Fruit fly (Drosophila melanogaster) whole organism, embryonic: ENCODE data around the gene Abl.
A peak's percentile ranks its signal among the peaks of the same experiment; 100 is the strongest.

ENCODE experiments used
- Atf3 ChIP-seq: fragments of 200-800 bp; sonication (Bioruptor generic); optimal IDR thresholded peaks from 3 replicates; lab custom pipeline; 2016; ENCODE audit warnings: missing biosample characterization, missing genetic modification characterization
- Bdp1 ChIP-seq: fragments of 200-800 bp; sonication (Bioruptor generic); optimal IDR thresholded peaks from 3 replicates; lab custom pipeline; 2016; ENCODE audit warnings: missing biosample characterization, missing genetic modification characterization
- CG10565 ChIP-seq: fragments of 200-800 bp; sonication (Bioruptor generic); optimal IDR thresholded peaks from 3 replicates; lab custom pipeline; 2016; ENCODE audit warnings: missing biosample characterization, mild to moderate bottlenecking, missing genetic modification characterization
- CG11398 ChIP-seq: fragments of 200-800 bp; sonication (Bioruptor generic); optimal IDR thresholded peaks from 2 replicates; lab custom pipeline; 2016; ENCODE audit warnings: missing biosample characterization, missing genetic modification characterization
- CG16815 ChIP-seq: fragments of 200-800 bp; sonication (Bioruptor generic); optimal IDR thresholded peaks from 3 replicates; lab custom pipeline; 2017; ENCODE audit warnings: missing biosample characterization, mild to moderate bottlenecking, missing genetic modification characterization
- CG18476 ChIP-seq: fragments of 200-800 bp; sonication (Bioruptor generic); optimal IDR thresholded peaks from 2 replicates; lab custom pipeline; 2016; ENCODE audit warnings: missing biosample characterization, mild to moderate bottlenecking, missing genetic modification characterization
- CG30403 ChIP-seq: fragments of 200-800 bp; sonication (Bioruptor generic); optimal IDR thresholded peaks from 3 replicates; lab custom pipeline; 2016; ENCODE audit warnings: missing biosample characterization, missing genetic modification characterization
- CG34376 ChIP-seq: fragments of 200-800 bp; sonication (Bioruptor generic); optimal IDR thresholded peaks from 2 replicates; lab custom pipeline; 2018; ENCODE audit warnings: missing biosample characterization, mild to moderate bottlenecking, missing genetic modification characterization
- CG34422 ChIP-seq: fragments of 200-800 bp; sonication (Bioruptor generic); IDR thresholded peaks from 3 replicates; pipeline ENCODE4 v1.3.6; 2022; ENCODE audit warnings: missing biosample characterization, missing genetic modification characterization
- CG4282 ChIP-seq: fragments of 200-800 bp; sonication (Bioruptor generic); optimal IDR thresholded peaks from 2 replicates; lab custom pipeline; 2016; ENCODE audit warnings: missing biosample characterization, missing genetic modification characterization
- CG43689 ChIP-seq: fragments of 200-800 bp; sonication (Bioruptor generic); IDR thresholded peaks from 2 replicates; pipeline ENCODE4 v1.3.6; 2022; ENCODE audit warnings: missing biosample characterization, missing genetic modification characterization
- CG4707 ChIP-seq: fragments of 200-800 bp; sonication (Bioruptor generic); optimal IDR thresholded peaks from 2 replicates; lab custom pipeline; 2018; ENCODE audit warnings: missing biosample characterization, mild to moderate bottlenecking, missing genetic modification characterization, moderate library complexity
- CG4854 ChIP-seq: fragments of 200-800 bp; sonication (Bioruptor generic); optimal IDR thresholded peaks from 2 replicates; lab custom pipeline; 2016; ENCODE audit warnings: missing biosample characterization, missing genetic modification characterization, inconsistent platforms
- CG6254 ChIP-seq: fragments of 200-800 bp; sonication (Bioruptor generic); optimal IDR thresholded peaks from 3 replicates; lab custom pipeline; 2017; ENCODE audit warnings: mild to moderate bottlenecking, missing biosample characterization, missing genetic modification reagents, missing genetic modification characterization
- CG6654 ChIP-seq: fragments of 200-800 bp; sonication (Bioruptor generic); optimal IDR thresholded peaks from 2 replicates; lab custom pipeline; 2017; ENCODE audit warnings: missing biosample characterization, mild to moderate bottlenecking, missing genetic modification characterization
- CG7963 ChIP-seq: fragments of 200-800 bp; sonication (Bioruptor generic); IDR thresholded peaks from 3 replicates; pipeline ENCODE4 v1.3.6; 2022; ENCODE audit warnings: missing biosample characterization, missing genetic modification characterization; ENCODE audit not compliant: partially characterized antibody
- CG7987 ChIP-seq: fragments of 200-800 bp; sonication (Bioruptor generic); optimal IDR thresholded peaks from 2 replicates; lab custom pipeline; 2018; ENCODE audit warnings: missing biosample characterization, mild to moderate bottlenecking, missing genetic modification characterization, moderate library complexity
- Chrac-16 ChIP-seq: fragments of 200-800 bp; sonication (Bioruptor generic); optimal IDR thresholded peaks from 3 replicates; lab custom pipeline; 2016; ENCODE audit warnings: missing biosample characterization, missing genetic modification characterization
- CrebB ChIP-seq: fragments of 200-800 bp; sonication (Bioruptor generic); optimal IDR thresholded peaks from 3 replicates; lab custom pipeline; 2018; ENCODE audit warnings: missing biosample characterization, mild to moderate bottlenecking, missing genetic modification characterization
- D19A ChIP-seq: fragments of 200-800 bp; optimal IDR thresholded peaks from 3 replicates; lab custom pipeline; 2019; ENCODE audit warnings: missing biosample characterization, mild to moderate bottlenecking, missing genetic modification characterization, moderate library complexity
- Dbx ChIP-seq: fragments of 200-800 bp; sonication (Bioruptor generic); IDR thresholded peaks from 3 replicates; pipeline ENCODE4 v1.3.6; 2022; ENCODE audit warnings: missing biosample characterization, missing genetic modification characterization
- Dref ChIP-seq: fragments of 200-800 bp; sonication (Bioruptor generic); IDR thresholded peaks from 2 replicates; pipeline ENCODE4 v1.3.6; 2022; ENCODE audit warnings: missing biosample characterization, missing genetic modification characterization
- Elba2 ChIP-seq: fragments of 200-800 bp; sonication (Bioruptor generic); optimal IDR thresholded peaks from 3 replicates; lab custom pipeline; 2016; ENCODE audit warnings: missing biosample characterization, missing genetic modification characterization
- Hand ChIP-seq: fragments of 200-800 bp; sonication (Bioruptor generic); optimal IDR thresholded peaks from 2 replicates; lab custom pipeline; 2017; ENCODE audit warnings: mild to moderate bottlenecking, missing biosample characterization, missing genetic modification reagents, missing genetic modification characterization
- Hmx ChIP-seq: fragments of 200-800 bp; sonication (Bioruptor generic); optimal IDR thresholded peaks from 2 replicates; lab custom pipeline; 2016; ENCODE audit warnings: missing biosample characterization, missing genetic modification characterization
- NC2α ChIP-seq: fragments of 200-800 bp; sonication (Bioruptor generic); optimal IDR thresholded peaks from 2 replicates; lab custom pipeline; 2016; ENCODE audit warnings: missing biosample characterization, missing genetic modification characterization
- Optix ChIP-seq: fragments of 200-800 bp; sonication (Bioruptor generic); IDR thresholded peaks from 3 replicates; pipeline ENCODE4 v1.3.6; 2022; ENCODE audit warnings: missing biosample characterization, missing genetic modification characterization
- Side ChIP-seq: fragments of 200-800 bp; sonication (Bioruptor generic); optimal IDR thresholded peaks from 2 replicates; lab custom pipeline; 2016; ENCODE audit warnings: missing biosample characterization, missing genetic modification characterization
- Six4 ChIP-seq: fragments of 200-800 bp; sonication (Bioruptor generic); optimal IDR thresholded peaks from 2 replicates; lab custom pipeline; 2016; ENCODE audit warnings: missing biosample characterization, missing genetic modification characterization
- Sox102F ChIP-seq: fragments of 200-800 bp; sonication (Bioruptor generic); optimal IDR thresholded peaks from 2 replicates; lab custom pipeline; 2018; ENCODE audit warnings: missing biosample characterization, mild to moderate bottlenecking, missing genetic modification characterization, moderate library complexity
- Xbp1 ChIP-seq: fragments of 200-800 bp; sonication (Bioruptor generic); optimal IDR thresholded peaks from 3 replicates; lab custom pipeline; 2016; ENCODE audit warnings: missing biosample characterization, mild to moderate bottlenecking, missing genetic modification characterization
- br ChIP-seq: fragments of >200 bp; optimal IDR thresholded peaks from 2 replicates; lab custom pipeline; 2017
- btn ChIP-seq: fragments of 200-800 bp; sonication (Bioruptor generic); optimal IDR thresholded peaks from 2 replicates; lab custom pipeline; 2016; ENCODE audit warnings: missing biosample characterization, missing genetic modification characterization
- dati ChIP-seq: fragments of 200-800 bp; sonication (Bioruptor generic); IDR thresholded peaks from 2 replicates; pipeline ENCODE4 v1.3.6; 2022; ENCODE audit warnings: missing biosample characterization, missing genetic modification characterization
- emc ChIP-seq: fragments of 200-800 bp; sonication (Bioruptor generic); optimal IDR thresholded peaks from 2 replicates; lab custom pipeline; 2016; ENCODE audit warnings: missing biosample characterization, missing genetic modification characterization
- fd3F ChIP-seq: fragments of 200-800 bp; sonication (Bioruptor generic); optimal IDR thresholded peaks from 2 replicates; lab custom pipeline; 2018; ENCODE audit warnings: missing biosample characterization, mild to moderate bottlenecking, missing genetic modification characterization, moderate library complexity
- fd64A ChIP-seq: fragments of 200-800 bp; sonication (Bioruptor generic); optimal IDR thresholded peaks from 3 replicates; lab custom pipeline; 2018; ENCODE audit warnings: missing biosample characterization, mild to moderate bottlenecking, missing genetic modification characterization
- fd96Cb ChIP-seq: fragments of 200-800 bp; sonication (Bioruptor generic); optimal IDR thresholded peaks from 2 replicates; lab custom pipeline; 2018; ENCODE audit warnings: missing biosample characterization, mild to moderate bottlenecking, missing genetic modification characterization, moderate library complexity
- gsb-n ChIP-seq: fragments of 200-800 bp; sonication (Bioruptor generic); optimal IDR thresholded peaks from 3 replicates; lab custom pipeline; 2018; ENCODE audit warnings: missing biosample characterization, mild to moderate bottlenecking, missing genetic modification characterization
- her ChIP-seq: fragments of 200-800 bp; sonication (Bioruptor generic); optimal IDR thresholded peaks from 2 replicates; lab custom pipeline; 2016; ENCODE audit warnings: missing biosample characterization, missing genetic modification characterization
- jumu ChIP-seq: fragments of 200-800 bp; sonication (Bioruptor generic); optimal IDR thresholded peaks from 3 replicates; lab custom pipeline; 2016; ENCODE audit warnings: missing biosample characterization, missing genetic modification characterization
- kah ChIP-seq: fragments of 200-800 bp; sonication (Bioruptor generic); optimal IDR thresholded peaks from 2 replicates; lab custom pipeline; 2018; ENCODE audit warnings: missing biosample characterization, mild to moderate bottlenecking, missing genetic modification characterization
- knrl ChIP-seq: fragments of 200-800 bp; sonication (Bioruptor generic); IDR thresholded peaks from 3 replicates; pipeline ENCODE4 v1.3.6; 2022; ENCODE audit warnings: missing biosample characterization, missing genetic modification characterization; ENCODE audit not compliant: partially characterized antibody
- lab ChIP-seq: fragments of 200-800 bp; sonication (Bioruptor generic); optimal IDR thresholded peaks from 3 replicates; lab custom pipeline; 2017; ENCODE audit warnings: missing biosample characterization, missing genetic modification characterization, mild to moderate bottlenecking, moderate library complexity, missing genetic modification reagents
- pum ChIP-seq: fragments of 200-800 bp; sonication (Bioruptor generic); optimal IDR thresholded peaks from 2 replicates; lab custom pipeline; 2016; ENCODE audit warnings: missing biosample characterization, missing genetic modification characterization
- row ChIP-seq: fragments of 200-800 bp; sonication (Bioruptor generic); IDR thresholded peaks from 3 replicates; pipeline ENCODE4 v1.3.6; 2022; ENCODE audit warnings: missing biosample characterization, missing genetic modification characterization
- sens ChIP-seq: fragments of 200-800 bp; sonication (Bioruptor generic); peaks from one replicate; lab custom pipeline; 2016; ENCODE audit warnings: missing biosample characterization, missing genetic modification characterization
- seq ChIP-seq: fragments of 200-800 bp; sonication (Bioruptor generic); IDR thresholded peaks from 2 replicates; pipeline ENCODE4 v1.3.6; 2022; ENCODE audit warnings: missing biosample characterization, missing genetic modification characterization
- sisA ChIP-seq: fragments of 200-800 bp; sonication (Bioruptor generic); IDR thresholded peaks from 2 replicates; pipeline ENCODE4 v1.3.6; 2022; ENCODE audit warnings: missing biosample characterization, missing genetic modification characterization
- zfh2 ChIP-seq: fragments of 200-800 bp; sonication (Bioruptor generic); optimal IDR thresholded peaks from 2 replicates; lab custom pipeline; 2016; ENCODE audit warnings: missing biosample characterization, missing genetic modification characterization

Abl gene

DNA sequence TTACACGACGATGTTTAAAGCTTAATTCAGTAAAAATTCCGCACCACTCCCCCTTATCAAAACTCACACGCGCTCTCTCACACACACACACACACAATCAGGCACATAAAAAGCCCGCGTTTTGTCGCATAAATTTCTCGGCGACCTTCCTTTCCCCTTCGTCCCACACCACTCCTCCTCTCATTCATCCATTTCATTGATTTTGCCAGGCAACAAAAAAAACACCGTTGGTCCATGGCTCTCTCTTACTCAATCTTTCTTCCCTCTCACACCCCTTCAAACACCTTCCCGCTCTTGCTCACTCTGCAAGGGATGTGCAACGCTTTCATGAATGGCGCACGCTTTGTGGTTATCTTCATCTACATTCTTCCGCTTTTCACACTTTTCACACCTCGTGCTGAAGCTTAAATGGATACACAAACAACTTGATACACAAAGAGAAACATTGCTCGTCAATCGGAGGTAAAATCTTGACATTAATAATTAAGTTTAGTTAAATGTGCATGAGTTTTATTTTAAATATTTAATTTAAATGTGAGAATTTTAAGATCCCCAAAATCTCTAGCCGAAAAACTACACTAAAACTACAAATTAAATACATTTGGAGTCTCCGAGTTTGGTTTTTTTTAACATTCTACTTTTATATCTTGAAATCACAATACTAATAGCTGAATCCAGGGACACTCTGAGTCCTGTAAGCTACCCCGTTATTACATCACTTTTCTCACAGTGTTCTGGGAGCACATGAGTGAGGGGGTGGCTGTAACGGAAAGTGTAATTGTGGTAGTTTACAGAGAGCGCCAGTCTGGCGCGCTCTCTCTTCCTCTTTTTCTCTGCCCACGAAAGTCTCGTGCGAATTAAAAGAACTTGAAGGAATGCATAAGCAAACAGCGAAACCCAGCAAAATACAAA lies 12.5 kb upstream of the Abl start (continued):
- TF ChIP-seq CG4707 (GFP tag; lab: Kevin White, UChicago) (peak; percentile 88), Side (GFP tag; lab: Kevin White, UChicago) (peak; percentile 81), Dbx (GFP tag; lab: Robert Waterston, UW) (peak; percentile 94), zfh2 (GFP tag; lab: Kevin White, UChicago) (peak; percentile 90), knrl (GFP tag; lab: Robert Waterston, UW) (no peak), sens (GFP tag; lab: Kevin White, UChicago) (peak; percentile 99), pum (GFP tag; lab: Kevin White, UChicago) (peak; percentile 92), Optix (GFP tag; lab: Robert Waterston, UW) (peak; percentile 92), CG7963 (GFP tag; lab: Robert Waterston, UW) (no peak), emc (GFP tag; lab: Kevin White, UChicago) (peak; percentile 86), fd96Cb (tag; lab: Kevin White, UChicago) (peak; percentile 98), Bdp1 (GFP tag; lab: Kevin White, UChicago) (peak; percentile 87), CG18476 (GFP tag; lab: Kevin White, UChicago) (peak; percentile 97), btn (peak; percentile 89), Hand (GFP tag; lab: Kevin White, UChicago) (peak; percentile 95), NC2α (GFP tag; lab: Kevin White, UChicago) (peak; percentile 78), fd64A (GFP tag; lab: Kevin White, UChicago) (peak; percentile 93), CG34376 (GFP tag; lab: Kevin White, UChicago) (peak; percentile 75), CrebB (tag; lab: Kevin White, UChicago) (peak; percentile 78), her (GFP tag; lab: Kevin White, UChicago) (peak; percentile 81), CG4854 (GFP tag; lab: Kevin White, UChicago) (peak; percentile 94), Hmx (GFP tag; lab: Kevin White, UChicago) (peak; percentile 78), kah (GFP tag; lab: Kevin White, UChicago) (peak; percentile 95), CG7987 (peak; percentile 92), seq (GFP tag; lab: Robert Waterston, UW) (peak; percentile 95), Xbp1 (peak; percentile 97), Sox102F (GFP tag; lab: Kevin White, UChicago) (peak; percentile 97), CG6654 (GFP tag; lab: Kevin White, UChicago) (peak; percentile 92), CG30403 (GFP tag; lab: Kevin White, UChicago) (peak; percentile 98), Elba2 (peak; percentile 50), sisA (GFP tag; lab: Robert Waterston, UW) (peak; percentile 96), lab (GFP tag; lab: Kevin White, UChicago) (peak; percentile 98), br (no peak), Dref (GFP tag; lab: Robert Waterston, UW) (no peak), Six4 (peak; percentile 96), dati (peak; percentile 52; the same call in 1 of the 2 replicates), CG10565 (GFP tag; lab: Kevin White, UChicago) (peak; percentile 85), CG16815 (GFP tag; lab: Kevin White, UChicago) (peak; percentile 94), CG4282 (peak; percentile 63), D19A (peak; percentile 95), Atf3 (GFP tag; lab: Kevin White, UChicago) (peak; percentile 88), fd3F (GFP tag; lab: Kevin White, UChicago) (peak; percentile 94), gsb-n (tag; lab: Kevin White, UChicago) (peak; percentile 94), CG11398 (GFP tag; lab: Kevin White, UChicago) (peak; percentile 80), Chrac-16 (GFP tag; lab: Kevin White, UChicago) (peak; percentile 94), CG43689 (GFP tag; lab: Robert Waterston, UW) (peak; percentile 85), row (GFP tag; lab: Robert Waterston, UW) (peak; percentile 95), jumu (GFP tag; lab: Kevin White, UChicago) (peak; percentile 92), CG6254 (GFP tag; lab: Kevin White, UChicago) (peak; percentile 96), CG34422 (peak; percentile 92)
